Worm (Caenorhabditis elegans) whole organism, L1 larva: Measurements from ENCODE around the gene spe-36.
A peak's percentile ranks its signal among the peaks of the same experiment; 100 is the strongest.

ENCODE experiments used
- C04F5.9 ChIP-seq: sonication (generic microtip); optimal IDR thresholded peaks from 2 replicates; lab custom pipeline; 2016; ENCODE audit warnings: missing genetic modification characterization, missing compliant biosample characterization
- Y116A8C.19 ChIP-seq: sonication (generic microtip); optimal IDR thresholded peaks from 2 replicates; lab custom pipeline; 2016; ENCODE audit warnings: missing compliant biosample characterization, missing genetic modification characterization, borderline replicate concordance
- ama-1 ChIP-seq: fragments of 150-350 bp; optimal IDR thresholded peaks from 2 replicates; lab custom pipeline; 2014
- blmp-1 ChIP-seq: fragments of 150-350 bp; optimal IDR thresholded peaks from 2 replicates; lab custom pipeline; 2014; ENCODE audit warnings: missing biosample characterization, missing genetic modification characterization
- ceh-63 ChIP-seq: fragments of 200-800 bp; sonication (Bioruptor generic); optimal IDR thresholded peaks from 2 replicates; lab custom pipeline; 2018; ENCODE audit warnings: mild to moderate bottlenecking, missing genetic modification characterization, missing compliant biosample characterization
- ceh-8 ChIP-seq: fragments of 200-800 bp; sonication (Bioruptor generic); optimal IDR thresholded peaks from 2 replicates; lab custom pipeline; 2018; ENCODE audit warnings: mild to moderate bottlenecking, missing genetic modification characterization, moderate library complexity, missing compliant biosample characterization
- ces-1 ChIP-seq: fragments of 150-350 bp; optimal IDR thresholded peaks from 2 replicates; lab custom pipeline; 2014; ENCODE audit warnings: missing biosample characterization, missing genetic modification reagents, missing genetic modification characterization
- dpl-1 ChIP-seq, 3 experiments: fragments of 150-350 bp in 2 of 3; sonication (generic microtip) in 1 of 3; optimal IDR thresholded peaks; 2 replicates each; lab custom pipeline; 2014 to 2017; ENCODE audit warnings: missing biosample characterization in 3 of 3, missing genetic modification characterization in 3 of 3, missing genetic modification reagents in 3 of 3
- efl-1 ChIP-seq, 4 experiments: fragments of 150-350 bp; optimal IDR thresholded peaks in 3 of 4; peaks in 1 of 4; 1 replicate in 1 of 4; 2 replicates in 3 of 4; lab custom pipeline; 2014; ENCODE audit warnings: missing biosample characterization in 2 of 4, missing genetic modification characterization in 2 of 4, missing genetic modification reagents in 2 of 4
- efl-3 ChIP-seq: fragments of 200-800 bp; sonication (Bioruptor generic); optimal IDR thresholded peaks from 2 replicates; lab custom pipeline; 2018; ENCODE audit warnings: mild to moderate bottlenecking, missing genetic modification characterization, missing compliant biosample characterization
- egl-13 ChIP-seq: sonication (generic microtip); optimal IDR thresholded peaks from 2 replicates; lab custom pipeline; 2016; ENCODE audit warnings: missing genotype, missing genetic modification reagents, missing genetic modification characterization, missing compliant biosample characterization
- egl-27 ChIP-seq, 2 experiments: fragments of 150-350 bp in 1 of 2; sonication (generic microtip); optimal IDR thresholded peaks; 3 replicates each; lab custom pipeline; 2017 to 2018; ENCODE audit warnings: missing biosample characterization in 2 of 2, missing genetic modification characterization in 2 of 2, missing genetic modification reagents in 2 of 2
- elt-2 ChIP-seq: sonication (generic microtip); optimal IDR thresholded peaks from 2 replicates; lab custom pipeline; 2016; ENCODE audit warnings: missing genetic modification characterization, mild to moderate bottlenecking, inconsistent platforms, missing compliant biosample characterization, missing genetic modification reagents
- fkh-8 ChIP-seq: sonication (generic microtip); optimal IDR thresholded peaks from 2 replicates; lab custom pipeline; 2016; ENCODE audit warnings: mild to moderate bottlenecking, missing genetic modification characterization, missing compliant biosample characterization
- fos-1 ChIP-seq: fragments of 150-350 bp; optimal IDR thresholded peaks from 2 replicates; lab custom pipeline; 2014; ENCODE audit warnings: missing biosample characterization, missing genetic modification characterization
- hpl-2 ChIP-seq: fragments of 150-350 bp; optimal IDR thresholded peaks from 2 replicates; lab custom pipeline; 2014; ENCODE audit warnings: missing biosample characterization, missing genetic modification reagents, missing genetic modification characterization
- lin-14 ChIP-seq: fragments of 200-800 bp; sonication (Bioruptor generic); optimal IDR thresholded peaks from 2 replicates; lab custom pipeline; 2018; ENCODE audit warnings: mild to moderate bottlenecking, missing genetic modification characterization, moderate library complexity, missing compliant biosample characterization
- lin-35 ChIP-seq, 2 experiments: fragments of 150-350 bp; optimal IDR thresholded peaks; 2 replicates each; lab custom pipeline; 2014; ENCODE audit warnings: missing biosample characterization in 2 of 2, missing genetic modification characterization in 2 of 2, missing genetic modification reagents in 2 of 2
- lin-39 ChIP-seq: fragments of 150-350 bp; optimal IDR thresholded peaks from 2 replicates; lab custom pipeline; 2014; ENCODE audit warnings: missing biosample characterization, missing genetic modification reagents, missing genetic modification characterization
- mab-9 ChIP-seq: fragments of 200-800 bp; sonication (Bioruptor generic); IDR thresholded peaks from 2 replicates; pipeline ENCODE4 v1.3.6; 2022; ENCODE audit warnings: missing genetic modification reagents, missing genetic modification characterization, missing compliant biosample characterization
- mef-2 ChIP-seq: fragments of 150-350 bp; optimal IDR thresholded peaks from 2 replicates; lab custom pipeline; 2014; ENCODE audit warnings: missing biosample characterization, missing genetic modification characterization
- mep-1 ChIP-seq: fragments of 150-350 bp; optimal IDR thresholded peaks from 2 replicates; lab custom pipeline; 2014; ENCODE audit warnings: missing biosample characterization, missing genetic modification characterization
- nhr-11 ChIP-seq: fragments of 150-350 bp; optimal IDR thresholded peaks from 2 replicates; lab custom pipeline; 2014; ENCODE audit warnings: missing biosample characterization, missing genetic modification characterization
- nhr-12 ChIP-seq: sonication (generic microtip); optimal IDR thresholded peaks from 2 replicates; lab custom pipeline; 2017; ENCODE audit warnings: missing biosample characterization, missing genetic modification characterization
- nhr-19 ChIP-seq: fragments of 200-800 bp; sonication (Bioruptor generic); conservative IDR thresholded peaks from 2 replicates; pipeline ENCODE4 v1.3.6; 2022; ENCODE audit warnings: missing genetic modification characterization, missing compliant biosample characterization
- nhr-20 ChIP-seq: sonication (generic microtip); optimal IDR thresholded peaks from 2 replicates; lab custom pipeline; 2016; ENCODE audit warnings: mild to moderate bottlenecking, missing genetic modification characterization, missing compliant biosample characterization
- nhr-237 ChIP-seq: fragments of 150-350 bp; optimal IDR thresholded peaks from 2 replicates; lab custom pipeline; 2014; ENCODE audit warnings: missing biosample characterization, missing genetic modification characterization
- nhr-28 ChIP-seq: fragments of 150-350 bp; optimal IDR thresholded peaks from 2 replicates; lab custom pipeline; 2014; ENCODE audit warnings: missing biosample characterization, missing genetic modification characterization
- nhr-47 ChIP-seq: sonication (generic microtip); optimal IDR thresholded peaks from 2 replicates; lab custom pipeline; 2016; ENCODE audit warnings: mild to moderate bottlenecking, missing genetic modification characterization, moderate library complexity, missing compliant biosample characterization
- nhr-71 ChIP-seq: sonication (generic microtip); optimal IDR thresholded peaks from 2 replicates; lab custom pipeline; 2016; ENCODE audit warnings: mild to moderate bottlenecking, missing genetic modification characterization, moderate library complexity, missing compliant biosample characterization
- nhr-84 ChIP-seq: sonication (generic microtip); optimal IDR thresholded peaks from 2 replicates; lab custom pipeline; 2017; ENCODE audit warnings: missing biosample characterization, missing genetic modification characterization
- pag-3 ChIP-seq: sonication (generic microtip); optimal IDR thresholded peaks from 2 replicates; lab custom pipeline; 2017; ENCODE audit warnings: missing genetic modification characterization, mild to moderate bottlenecking, missing compliant biosample characterization, antibody characterized with exemption, borderline replicate concordance; ENCODE audit not compliant: insufficient read depth
- pax-3 ChIP-seq: fragments of 200-800 bp; sonication (Bioruptor generic); optimal IDR thresholded peaks from 2 replicates; lab custom pipeline; 2018; ENCODE audit warnings: mild to moderate bottlenecking, missing genetic modification characterization, moderate library complexity, missing compliant biosample characterization
- rnt-1 ChIP-seq: sonication (generic microtip); optimal IDR thresholded peaks from 2 replicates; lab custom pipeline; 2016; ENCODE audit warnings: mild to moderate bottlenecking, missing genetic modification characterization, moderate library complexity, missing compliant biosample characterization
- skn-1 ChIP-seq: fragments of 150-350 bp; optimal IDR thresholded peaks from 2 replicates; lab custom pipeline; 2014; ENCODE audit warnings: missing biosample characterization, missing genetic modification characterization
- snu-23 ChIP-seq: sonication (generic microtip); optimal IDR thresholded peaks from 2 replicates; lab custom pipeline; 2016; ENCODE audit warnings: missing genetic modification characterization, missing compliant biosample characterization
- sox-4 ChIP-seq: sonication (generic microtip); optimal IDR thresholded peaks from 2 replicates; lab custom pipeline; 2016; ENCODE audit warnings: missing genetic modification characterization, missing compliant biosample characterization
- sptf-1 ChIP-seq: fragments of 150-350 bp; optimal IDR thresholded peaks from 2 replicates; lab custom pipeline; 2014; ENCODE audit warnings: missing biosample characterization, missing genetic modification characterization
- tlp-1 ChIP-seq: fragments of 150-350 bp; optimal IDR thresholded peaks from 2 replicates; lab custom pipeline; 2014; ENCODE audit warnings: missing biosample characterization, missing genetic modification characterization
- unc-130 ChIP-seq: fragments of 150-350 bp; optimal IDR thresholded peaks from 2 replicates; lab custom pipeline; 2017; ENCODE audit warnings: missing biosample characterization, missing genetic modification characterization, inconsistent platforms
- xbp-1 ChIP-seq: sonication (generic microtip); optimal IDR thresholded peaks from 2 replicates; lab custom pipeline; 2016; ENCODE audit warnings: missing genetic modification characterization, missing compliant biosample characterization
- zip-4 ChIP-seq: fragments of 200-800 bp; sonication (Bioruptor generic); optimal IDR thresholded peaks from 2 replicates; lab custom pipeline; 2018; ENCODE audit warnings: mild to moderate bottlenecking, missing genetic modification characterization, moderate library complexity, missing compliant biosample characterization
- ztf-11 ChIP-seq, 2 experiments: sonication (generic microtip); optimal IDR thresholded peaks; 2 replicates each; lab custom pipeline; 2016 to 2017; ENCODE audit warnings: missing genetic modification characterization in 2 of 2, missing biosample characterization in 1 of 2, missing compliant biosample characterization in 1 of 2
- ztf-4 ChIP-seq: fragments of 150-350 bp; optimal IDR thresholded peaks from 2 replicates; lab custom pipeline; 2014; ENCODE audit warnings: missing biosample characterization, missing genetic modification characterization

Gene spe-36

ce11 chrIV:11592165-11592564 is at the start of gene spe-36:
Gene spe-36, minus strand, starts transcription at chrIV:11592265.
- TF ChIP-seq lin-39 (tag; lab: Kevin White, UChicago): no peak
- TF ChIP-seq fos-1 (tag; lab: Kevin White, UChicago): no peak

DNA sequence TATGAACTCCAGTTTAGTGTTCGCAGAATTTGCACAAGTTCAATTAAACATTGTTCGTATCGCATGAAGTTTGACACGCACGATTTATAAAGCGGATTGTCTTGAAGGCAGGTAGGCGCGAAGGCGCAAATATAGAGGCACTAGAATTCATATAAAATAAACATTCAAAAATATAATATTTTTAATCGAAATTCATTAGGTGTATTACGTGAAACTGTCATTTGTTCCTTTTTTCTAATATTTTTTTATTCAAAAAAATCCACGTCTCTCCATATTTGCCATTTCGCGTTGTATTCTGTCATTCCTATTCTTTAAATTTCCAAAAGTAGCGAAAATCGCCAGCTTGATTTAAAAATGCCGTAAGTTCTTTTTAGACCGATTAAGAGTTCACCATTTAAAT is 49.7 kb upstream of the spe-36 start, which contains the start of gene ZK809.1:
Gene ZK809.1, plus strand, starts transcription at position 301 of the 400 bp plus-strand sequence.
- TF ChIP-seq efl-1 (optimal IDR thresholded peaks at IDR 0.05; lab: Kevin White, UChicago): no peak
- no peak for TF ChIP-seq efl-1 (GFP tag; optimal IDR thresholded peaks at IDR 0.05 in 1 of 2; lab: Kevin White, UChicago)
- TF ChIP-seq ama-1 (lab: Kevin White, UChicago): no peak
- TF ChIP-seq xbp-1: no peak
- TF ChIP-seq nhr-237: no peak
- no peak for TF ChIP-seq nhr-47 (tag; lab: Kevin White, UChicago)
- no peak for TF ChIP-seq ceh-63
- TF ChIP-seq pag-3: no peak
- TF ChIP-seq egl-27 (tag; optimal IDR thresholded peaks at IDR 0.05; lab: Kevin White, UChicago): no peak
- no peak for TF ChIP-seq dpl-1 (GFP tag; optimal IDR thresholded peaks at IDR 0.05; lab: Kevin White, UChicago)
- no peak for TF ChIP-seq skn-1
- no peak for TF ChIP-seq fos-1 (tag; lab: Kevin White, UChicago)
- no peak for TF ChIP-seq blmp-1 (tag; lab: Kevin White, UChicago)
- no peak for TF ChIP-seq unc-130 (tag; lab: Kevin White, UChicago)
- no peak for TF ChIP-seq ztf-11 (tag; optimal IDR thresholded peaks at IDR 0.05; lab: Kevin White, UChicago)
- no peak for TF ChIP-seq snu-23
- TF ChIP-seq sox-4 (tag; lab: Kevin White, UChicago): no peak
- TF ChIP-seq, all 84 proteins: peak for 0

ce11 chrIV:11640915-11641314 is 48.9 kb upstream of the spe-36 start, which contains the start of gene ttr-50:
Gene ttr-50, minus strand, starts transcription at chrIV:11641015.
- TF ChIP-seq nhr-237: no peak
- TF ChIP-seq nhr-84 (tag; lab: Kevin White, UChicago): no peak
- TF ChIP-seq nhr-12 (tag; lab: Kevin White, UChicago): no peak
- no peak for TF ChIP-seq lin-35 (GFP tag; optimal IDR thresholded peaks at IDR 0.05; lab: Kevin White, UChicago)

DNA sequence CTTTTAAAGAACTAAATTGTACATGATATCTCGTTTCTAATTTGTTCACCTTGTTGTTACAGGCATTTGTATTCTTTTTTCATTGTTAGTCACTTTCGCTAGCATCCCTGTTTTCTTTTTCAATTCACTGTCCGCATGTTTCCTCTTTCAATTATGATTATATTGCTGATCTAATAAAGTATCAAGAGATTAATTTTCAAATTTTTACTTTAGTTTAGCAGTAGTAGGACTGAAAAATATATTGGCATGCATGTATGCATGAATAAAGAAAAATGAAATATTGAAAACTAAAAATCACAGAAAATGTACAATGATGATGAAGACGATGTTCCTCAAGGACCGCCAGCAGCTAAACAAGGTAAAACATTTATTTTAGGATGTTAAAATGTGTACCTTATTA is 46.0 kb upstream of the spe-36 start, which contains the start of gene rbm-17:
Gene rbm-17, plus strand, starts transcription at position 301 of the 400 bp plus-strand sequence.
- TF ChIP-seq ztf-4 (tag; lab: Kevin White, UChicago): no peak
- peak; percentile 14 for TF ChIP-seq nhr-71 (tag; lab: Kevin White, UChicago)
- peak; percentile 9 for TF ChIP-seq elt-2 (tag; lab: Kevin White, UChicago)

- TF ChIP-seq nhr-20 (tag; lab: Kevin White, UChicago) (peak; percentile 89), ces-1 (GFP tag; lab: Kevin White, UChicago) (no peak), xbp-1 (peak; percentile 10), mef-2 (tag; lab: Kevin White, UChicago) (no peak), unc-130 (tag; lab: Kevin White, UChicago) (peak; percentile 54), elt-2 (tag; lab: Kevin White, UChicago) (no peak), nhr-11 (tag; lab: Kevin White, UChicago) (no peak), nhr-19 (GFP tag; lab: Robert Waterston, UW) (peak; percentile 77), fkh-8 (tag; lab: Kevin White, UChicago) (no peak), nhr-28 (tag; lab: Kevin White, UChicago) (no peak), hpl-2 (GFP tag; lab: Kevin White, UChicago) (no peak), rnt-1 (tag; lab: Kevin White, UChicago) (peak; percentile 53), snu-23 (peak; percentile 84), Y116A8C.19 (tag; lab: Kevin White, UChicago) (no peak), lin-35 (GFP tag; optimal IDR thresholded peaks at IDR 0.05; lab: Kevin White, UChicago) (peak; percentile 22 to 71), lin-39 (tag; lab: Kevin White, UChicago) (no peak), pax-3 (tag; lab: Kevin White, UChicago) (no peak), mab-9 (GFP tag; lab: Robert Waterston, UW) (no peak), C04F5.9 (tag; lab: Kevin White, UChicago) (no peak), lin-14 (GFP tag; lab: Kevin White, UChicago) (peak; percentile 70), ceh-8 (GFP tag; lab: Kevin White, UChicago) (no peak), tlp-1 (tag; lab: Kevin White, UChicago) (no peak), nhr-12 (tag; lab: Kevin White, UChicago) (no peak), sptf-1 (tag; lab: Kevin White, UChicago) (no peak), zip-4 (GFP tag; lab: Kevin White, UChicago) (no peak), nhr-71 (tag; lab: Kevin White, UChicago) (peak; percentile 77), efl-3 (no peak), egl-27 (tag; optimal IDR thresholded peaks at IDR 0.05; lab: Kevin White, UChicago) (no peak), mep-1 (tag; lab: Kevin White, UChicago) (peak; percentile 73), egl-13 (tag; lab: Kevin White, UChicago) (no peak), sox-4 (tag; lab: Kevin White, UChicago) (no peak)
Measured at ce11 chrIV:11636409-11636723, 44.3 kb upstream of the spe-36 start, which contains the start of gene F58B3.6. Gene F58B3.6, plus strand, starts transcription at chrIV:11636648.
